Worm (Caenorhabditis elegans) whole organism, young adult: ENCODE data around the gene B0244.10.

Source experiments
- B0019.2 ChIP-seq: fragments of 200-800 bp; sonication (Bioruptor generic); conservative IDR thresholded peaks from 2 replicates; pipeline ENCODE4 v1.3.6; 2022; ENCODE audit warnings: missing genetic modification reagents, missing genetic modification characterization, missing compliant biosample characterization
- B0035.1 ChIP-seq: sonication (generic microtip); optimal IDR thresholded peaks from 2 replicates; lab custom pipeline; 2016; ENCODE audit warnings: missing genetic modification characterization, mild to moderate bottlenecking, missing compliant biosample characterization, missing genotype, missing genetic modification reagents
- C17E4.6 ChIP-seq: fragments of 200-800 bp; sonication (Bioruptor generic); IDR thresholded peaks from 2 replicates; pipeline ENCODE4 v1.3.6; 2022; ENCODE audit warnings: missing genetic modification reagents, missing genetic modification characterization, missing compliant biosample characterization
- D2030.7 ChIP-seq: fragments of 200-800 bp; sonication (Bioruptor generic); IDR thresholded peaks from 2 replicates; pipeline ENCODE4 v1.3.6; 2022; ENCODE audit warnings: missing genetic modification reagents, missing genetic modification characterization, missing compliant biosample characterization
- F33H1.4 ChIP-seq: fragments of 200-800 bp; sonication (Bioruptor generic); IDR thresholded peaks from 2 replicates; pipeline ENCODE4 v1.3.6; 2022; ENCODE audit warnings: missing genetic modification reagents, missing genetic modification characterization, missing compliant biosample characterization
- F49E8.2 ChIP-seq: sonication (generic microtip); optimal IDR thresholded peaks from 3 replicates; lab custom pipeline; 2017; ENCODE audit warnings: missing genetic modification characterization, mild to moderate bottlenecking, missing compliant biosample characterization, antibody characterized with exemption, moderate library complexity; ENCODE audit not compliant: insufficient read depth
- K11D2.4 ChIP-seq: fragments of 200-800 bp; sonication (Bioruptor generic); IDR thresholded peaks from 2 replicates; pipeline ENCODE4 v1.3.6; 2022; ENCODE audit warnings: missing genetic modification reagents, missing genetic modification characterization, missing compliant biosample characterization
- K12H6.12 ChIP-seq: fragments of 200-800 bp; sonication (Bioruptor generic); optimal IDR thresholded peaks from 2 replicates; lab custom pipeline; 2018; ENCODE audit warnings: mild to moderate bottlenecking, missing genetic modification characterization, missing compliant biosample characterization
- Y53F4B.3 ChIP-seq: fragments of 200-800 bp; sonication (Bioruptor generic); IDR thresholded peaks from 2 replicates; pipeline ENCODE4 v1.3.6; 2022; ENCODE audit warnings: missing genetic modification reagents, missing genetic modification characterization, missing compliant biosample characterization
- Y53G8AR.9 ChIP-seq: fragments of 200-800 bp; sonication (Bioruptor generic); conservative IDR thresholded peaks from 2 replicates; pipeline ENCODE4 v1.3.6; 2022; ENCODE audit warnings: missing genetic modification reagents, missing genetic modification characterization, missing compliant biosample characterization
- Y67H2A.10 ChIP-seq: fragments of 200-800 bp; sonication (Bioruptor generic); conservative IDR thresholded peaks from 2 replicates; pipeline ENCODE4 v1.3.6; 2022; ENCODE audit warnings: missing genetic modification reagents, missing genetic modification characterization, missing compliant biosample characterization
- Y95B8A.8 ChIP-seq: fragments of 200-800 bp; sonication (Bioruptor generic); IDR thresholded peaks from 2 replicates; pipeline ENCODE4 v1.3.6; 2022; ENCODE audit warnings: missing genetic modification reagents, missing genetic modification characterization, missing compliant biosample characterization
- ZK185.1 ChIP-seq: sonication (generic microtip); optimal IDR thresholded peaks from 2 replicates; lab custom pipeline; 2016; ENCODE audit warnings: mild to moderate bottlenecking, missing genetic modification characterization, missing compliant biosample characterization; ENCODE audit not compliant: poor library complexity, severe bottlenecking
- atf-7 ChIP-seq: sonication (generic microtip); optimal IDR thresholded peaks from 2 replicates; lab custom pipeline; 2017; ENCODE audit warnings: mild to moderate bottlenecking, missing genetic modification characterization, missing compliant biosample characterization
- bed-2 ChIP-seq: fragments of 200-800 bp; sonication (Bioruptor generic); IDR thresholded peaks from 2 replicates; pipeline ENCODE4 v1.3.6; 2022; ENCODE audit warnings: missing genetic modification reagents, missing genetic modification characterization, missing compliant biosample characterization
- cebp-1 ChIP-seq, 2 experiments: fragments of 200-800 bp in 1 of 2; sonication (Bioruptor generic) in 1 of 2; sonication (generic microtip) in 1 of 2; IDR thresholded peaks in 1 of 2; optimal IDR thresholded peaks in 1 of 2; 2 replicates each; pipeline versions ENCODE4 v1.3.6 to Lab custom; 2017 to 2022; ENCODE audit warnings: missing compliant biosample characterization in 2 of 2, missing genetic modification characterization in 2 of 2, mild to moderate bottlenecking in 1 of 2, missing genetic modification reagents in 1 of 2, moderate library complexity in 1 of 2
- ceh-100 ChIP-seq: fragments of 200-800 bp; sonication (Bioruptor generic); IDR thresholded peaks from 2 replicates; pipeline ENCODE4 v1.3.6; 2022; ENCODE audit warnings: missing genetic modification reagents, missing genetic modification characterization, missing compliant biosample characterization
- ceh-40 ChIP-seq: fragments of 200-800 bp; sonication (Bioruptor generic); IDR thresholded peaks from 2 replicates; pipeline ENCODE4 v1.3.6; 2022; ENCODE audit warnings: missing genetic modification characterization, missing compliant biosample characterization
- ceh-79 ChIP-seq: sonication (generic microtip); optimal IDR thresholded peaks from 2 replicates; lab custom pipeline; 2017; ENCODE audit warnings: mild to moderate bottlenecking, missing genetic modification characterization, missing compliant biosample characterization
- dox-1 ChIP-seq: fragments of 200-800 bp; sonication (Bioruptor generic); IDR thresholded peaks from 2 replicates; pipeline ENCODE4 v1.3.6; 2022; ENCODE audit warnings: missing genetic modification reagents, missing genetic modification characterization, missing compliant biosample characterization
- egl-18 ChIP-seq: fragments of 200-800 bp; sonication (Bioruptor generic); IDR thresholded peaks from 2 replicates; pipeline ENCODE4 v1.3.6; 2022; ENCODE audit warnings: missing genetic modification reagents, missing genetic modification characterization, missing compliant biosample characterization
- gei-17 ChIP-seq: fragments of 200-800 bp; sonication (Bioruptor generic); optimal IDR thresholded peaks from 2 replicates; lab custom pipeline; 2018; ENCODE audit warnings: mild to moderate bottlenecking, missing genetic modification characterization, missing compliant biosample characterization
- hlh-26 ChIP-seq: fragments of 200-800 bp; sonication (Bioruptor generic); conservative IDR thresholded peaks from 2 replicates; pipeline ENCODE4 v1.3.6; 2022; ENCODE audit warnings: missing genetic modification reagents, missing genetic modification characterization, missing compliant biosample characterization
- hmg-1.2 ChIP-seq: fragments of 200-800 bp; sonication (Bioruptor generic); IDR thresholded peaks from 2 replicates; pipeline ENCODE4 v1.3.6; 2022; ENCODE audit warnings: missing genetic modification reagents, missing genetic modification characterization, missing compliant biosample characterization
- hmg-20 ChIP-seq: fragments of 200-800 bp; sonication (Bioruptor generic); IDR thresholded peaks from 2 replicates; pipeline ENCODE4 v1.3.6; 2022; ENCODE audit warnings: missing genetic modification reagents, missing genetic modification characterization, missing compliant biosample characterization
- lin-35 ChIP-seq, 3 experiments: fragments of 150-350 bp in 2 of 3; sonication (generic microtip) in 1 of 3; optimal IDR thresholded peaks; 2 replicates each; lab custom pipeline; 2014 to 2018; ENCODE audit warnings: missing biosample characterization in 3 of 3, missing genetic modification characterization in 3 of 3, missing genetic modification reagents in 3 of 3
- madf-10 ChIP-seq: sonication (generic microtip); optimal IDR thresholded peaks from 2 replicates; lab custom pipeline; 2016; ENCODE audit warnings: mild to moderate bottlenecking, missing genetic modification characterization, missing compliant biosample characterization
- madf-6 ChIP-seq: fragments of 200-800 bp; sonication (Bioruptor generic); IDR thresholded peaks from 2 replicates; pipeline ENCODE4 v1.3.6; 2022; ENCODE audit warnings: missing genetic modification reagents, missing genetic modification characterization, missing compliant biosample characterization
- madf-8 ChIP-seq: fragments of 200-800 bp; sonication (Bioruptor generic); conservative IDR thresholded peaks from 2 replicates; pipeline ENCODE4 v1.3.6; 2022; ENCODE audit warnings: missing genetic modification reagents, missing genetic modification characterization, missing compliant biosample characterization
- mcd-1 ChIP-seq: fragments of 200-800 bp; sonication (Bioruptor generic); IDR thresholded peaks from 2 replicates; pipeline ENCODE4 v1.3.6; 2022; ENCODE audit warnings: missing genetic modification reagents, missing genetic modification characterization, missing compliant biosample characterization
- mel-28 ChIP-seq: sonication (generic microtip); optimal IDR thresholded peaks from 2 replicates; lab custom pipeline; 2016; ENCODE audit warnings: borderline replicate concordance, mild to moderate bottlenecking, missing genetic modification characterization, missing compliant biosample characterization
- mxl-1 ChIP-seq: sonication (generic microtip); optimal IDR thresholded peaks from 2 replicates; lab custom pipeline; 2016; ENCODE audit warnings: missing genetic modification characterization, missing compliant biosample characterization
- nfya-2 ChIP-seq: fragments of 200-800 bp; sonication (Bioruptor generic); IDR thresholded peaks from 2 replicates; pipeline ENCODE4 v1.3.6; 2022; ENCODE audit warnings: missing genetic modification reagents, missing genetic modification characterization, missing compliant biosample characterization
- nhr-120 ChIP-seq: fragments of 200-800 bp; sonication (Bioruptor generic); IDR thresholded peaks from 2 replicates; pipeline ENCODE4 v1.3.6; 2022; ENCODE audit warnings: missing genetic modification characterization, missing compliant biosample characterization
- nhr-27 ChIP-seq: fragments of 200-800 bp; sonication (Bioruptor generic); optimal IDR thresholded peaks from 2 replicates; lab custom pipeline; 2018; ENCODE audit warnings: mild to moderate bottlenecking, missing genetic modification characterization, moderate library complexity, missing compliant biosample characterization
- repo-1 ChIP-seq: sonication (generic microtip); optimal IDR thresholded peaks from 2 replicates; lab custom pipeline; 2017; ENCODE audit warnings: mild to moderate bottlenecking, missing genetic modification characterization, missing compliant biosample characterization
- snpc-1.1 ChIP-seq: sonication (generic microtip); optimal IDR thresholded peaks from 2 replicates; lab custom pipeline; 2017; ENCODE audit warnings: missing genetic modification characterization, mild to moderate bottlenecking, missing compliant biosample characterization, antibody characterized with exemption, moderate library complexity, missing genotype, missing genetic modification reagents; ENCODE audit not compliant: insufficient read depth
- snpc-4 ChIP-seq, 5 experiments: fragments of 150-350 bp in 1 of 5; sonication (generic microtip) in 4 of 5; optimal IDR thresholded peaks; 2 replicates each; lab custom pipeline; 2014 to 2018; ENCODE audit warnings: missing genetic modification characterization in 5 of 5, missing biosample characterization in 3 of 5, antibody characterized with exemption in 2 of 5, mild to moderate bottlenecking in 2 of 5, missing compliant biosample characterization in 2 of 5, missing genotype in 2 of 5, moderate library complexity in 2 of 5, missing genetic modification reagents in 1 of 5
- somi-1 ChIP-seq: fragments of 200-800 bp; sonication (Bioruptor generic); optimal IDR thresholded peaks from 2 replicates; lab custom pipeline; 2018; ENCODE audit warnings: mild to moderate bottlenecking, missing genetic modification characterization, missing compliant biosample characterization
- sptf-2 ChIP-seq: fragments of 200-800 bp; sonication (Bioruptor generic); optimal IDR thresholded peaks from 2 replicates; lab custom pipeline; 2018; ENCODE audit warnings: mild to moderate bottlenecking, missing genetic modification characterization, missing compliant biosample characterization
- unc-130 ChIP-seq: sonication (generic microtip); optimal IDR thresholded peaks from 2 replicates; lab custom pipeline; 2016; ENCODE audit warnings: missing genetic modification reagents, missing genetic modification characterization, missing compliant biosample characterization
- xnd-1 ChIP-seq: sonication (generic microtip); optimal IDR thresholded peaks from 2 replicates; lab custom pipeline; 2016; ENCODE audit warnings: missing genotype, missing genetic modification reagents, missing genetic modification characterization, missing compliant biosample characterization
- zfh-2 ChIP-seq: fragments of 200-800 bp; sonication (Bioruptor generic); conservative IDR thresholded peaks from 2 replicates; pipeline ENCODE4 v1.3.6; 2022; ENCODE audit warnings: missing genetic modification reagents, missing genetic modification characterization, missing compliant biosample characterization
- zim-3 ChIP-seq: sonication (generic microtip); optimal IDR thresholded peaks from 2 replicates; lab custom pipeline; 2017; ENCODE audit warnings: mild to moderate bottlenecking, missing genetic modification characterization, moderate library complexity, missing compliant biosample characterization
- ztf-22 ChIP-seq: fragments of 200-800 bp; sonication (Bioruptor generic); optimal IDR thresholded peaks from 2 replicates; lab custom pipeline; 2018; ENCODE audit warnings: mild to moderate bottlenecking, missing genetic modification characterization, moderate library complexity, missing compliant biosample characterization
- ztf-26 ChIP-seq: sonication (generic microtip); optimal IDR thresholded peaks from 2 replicates; lab custom pipeline; 2017; ENCODE audit warnings: missing genetic modification characterization, missing compliant biosample characterization

B0244.10 gene

DNA sequence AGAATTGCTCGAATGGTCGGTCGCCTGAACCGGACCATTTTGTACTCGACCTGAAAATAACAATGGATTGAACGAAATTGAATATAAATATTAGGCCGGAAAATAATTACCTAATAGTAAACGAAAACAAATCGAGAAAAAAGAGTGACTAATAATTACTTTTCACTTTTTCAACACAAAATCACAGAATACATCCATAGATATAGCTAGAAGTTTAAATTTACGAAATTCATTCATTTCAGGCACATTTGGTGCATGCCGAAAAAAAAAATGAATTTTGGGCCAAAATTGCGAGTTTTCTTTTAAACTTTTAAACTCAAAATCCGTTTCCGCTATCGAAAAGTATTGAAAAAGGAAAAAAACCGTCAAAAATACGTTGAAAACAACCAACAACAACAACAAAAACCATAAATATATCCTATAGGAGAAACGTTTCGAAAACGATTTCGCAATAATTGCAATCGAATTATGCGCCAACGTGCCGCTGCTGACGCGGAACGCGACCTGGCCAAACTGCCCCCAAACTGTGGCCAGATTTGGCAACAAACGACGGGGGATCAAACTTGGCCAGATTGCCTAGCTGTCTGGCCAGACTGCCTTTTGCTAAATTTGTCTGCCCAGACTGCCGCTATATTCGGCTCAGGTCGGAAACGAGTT is 50.4 kb downstream of the B0244.10 start, which contains the start of gene Y37B11A.3 (continued):
- no peak for TF ChIP-seq nfya-2
- TF ChIP-seq madf-10 (tag; lab: Kevin White, UChicago), result no peak
- peak; percentile 52 for TF ChIP-seq F33H1.4 (GFP tag; lab: Robert Waterston, UW)
- TF ChIP-seq sptf-2 (GFP tag; lab: Kevin White, UChicago), result no peak
- TF ChIP-seq xnd-1 (tag; lab: Kevin White, UChicago), result no peak
- peak; percentile 30; the same call in 1 of the 2 replicates for TF ChIP-seq madf-6 (GFP tag; lab: Robert Waterston, UW)
- TF ChIP-seq bed-2, result no peak
- TF ChIP-seq snpc-4 (GFP tag; optimal IDR thresholded peaks at IDR 0.05; lab: Kevin White, UChicago), result no peak
- peak in 2 of 4 experiments; percentile 7 to 41 for TF ChIP-seq snpc-4 (tag; optimal IDR thresholded peaks at IDR 0.05; lab: Kevin White, UChicago)
- no peak for TF ChIP-seq unc-130 (GFP tag; lab: Kevin White, UChicago)
- no peak for TF ChIP-seq Y95B8A.8 (GFP tag; lab: Robert Waterston, UW)
- TF ChIP-seq zfh-2 (GFP tag; lab: Robert Waterston, UW), result peak; percentile 85
- no peak for TF ChIP-seq somi-1 (GFP tag; lab: Kevin White, UChicago)
- TF ChIP-seq F49E8.2 (tag; lab: Kevin White, UChicago), result no peak
- no peak for TF ChIP-seq ZK185.1
- TF ChIP-seq C17E4.6 (GFP tag; lab: Robert Waterston, UW), result no peak
- no peak for TF ChIP-seq zim-3 (tag; lab: Kevin White, UChicago)
- TF ChIP-seq mcd-1, result no peak; the same call in 1 of the 2 replicates
- peak; percentile 100 for TF ChIP-seq cebp-1 (GFP tag; IDR thresholded peaks at IDR 0.05; lab: Robert Waterston, UW)
- TF ChIP-seq cebp-1 (tag; optimal IDR thresholded peaks at IDR 0.05; lab: Kevin White, UChicago), result peak; percentile 100
- no peak for TF ChIP-seq B0035.1
- TF ChIP-seq hmg-20 (GFP tag; lab: Robert Waterston, UW), result no peak
- no peak for TF ChIP-seq hlh-26 (GFP tag; lab: Robert Waterston, UW)
- 0 out of 2 replicates have a peak, but pooled peaks have one; percentile 11 for TF ChIP-seq D2030.7 (GFP tag; lab: Robert Waterston, UW)
- TF ChIP-seq mxl-1 (tag; lab: Kevin White, UChicago), result no peak
- TF ChIP-seq ztf-22, result no peak
- no peak for TF ChIP-seq nhr-27 (tag; lab: Kevin White, UChicago)
- TF ChIP-seq Y53F4B.3 (GFP tag; lab: Robert Waterston, UW), result no peak
- no peak for TF ChIP-seq B0019.2
- no peak for TF ChIP-seq snpc-1.1 (tag; lab: Kevin White, UChicago)
- TF ChIP-seq K11D2.4 (GFP tag; lab: Robert Waterston, UW), result no peak; the same call in 1 of the 2 replicates
- TF ChIP-seq K12H6.12 (tag; lab: Kevin White, UChicago), result peak; percentile 48
- TF ChIP-seq ztf-26 (tag; lab: Kevin White, UChicago), result peak; percentile 28
- no peak for TF ChIP-seq nhr-120 (GFP tag; lab: Robert Waterston, UW)
- TF ChIP-seq atf-7, result no peak
- no peak for TF ChIP-seq repo-1
- TF ChIP-seq ceh-79, result no peak
- 0 out of 2 replicates have a peak, but pooled peaks have one; percentile 26 for TF ChIP-seq hmg-1.2 (GFP tag; lab: Robert Waterston, UW)
- no peak for TF ChIP-seq Y67H2A.10 (GFP tag; lab: Robert Waterston, UW)
- TF ChIP-seq lin-35 (GFP tag; optimal IDR thresholded peaks at IDR 0.05; lab: Kevin White, UChicago), result peak in 1 of 3 experiments; percentile 72
- no peak for TF ChIP-seq mel-28
- no peak for TF ChIP-seq egl-18
- peak; percentile 34 for TF ChIP-seq gei-17 (GFP tag; lab: Kevin White, UChicago)
- TF ChIP-seq dox-1 (GFP tag; lab: Robert Waterston, UW), result no peak; the same call in 1 of the 2 replicates
- peak; percentile 74 for TF ChIP-seq Y53G8AR.9 (GFP tag; lab: Robert Waterston, UW)
- no peak for TF ChIP-seq ceh-100 (GFP tag; lab: Robert Waterston, UW)
- TF ChIP-seq ceh-40, result no peak
- TF ChIP-seq madf-8, result no peak
